Worm (Caenorhabditis elegans) whole organism, mixed stage, embryonic: ENCODE measurements around the gene nars-2.

Source experiments
- M03D4.4 ChIP-seq: sonication (generic microtip); optimal IDR thresholded peaks from 2 replicates; lab custom pipeline; 2017; ENCODE audit warnings: mild to moderate bottlenecking, missing genetic modification characterization, missing compliant biosample characterization
- bed-3 ChIP-seq: fragments of 200-800 bp; sonication (Bioruptor generic); optimal IDR thresholded peaks from 3 replicates; lab custom pipeline; 2018; ENCODE audit warnings: mild to moderate bottlenecking, missing genetic modification characterization, moderate library complexity, missing compliant biosample characterization
- blmp-1 ChIP-seq: fragments of 150-350 bp; optimal IDR thresholded peaks from 2 replicates; lab custom pipeline; 2014; ENCODE audit warnings: missing biosample characterization, missing genetic modification characterization
- ceh-39 ChIP-seq: fragments of 150-350 bp; optimal IDR thresholded peaks from 2 replicates; lab custom pipeline; 2014; ENCODE audit warnings: missing biosample characterization, missing genetic modification characterization
- ceh-43 ChIP-seq: fragments of 200-800 bp; sonication (Bioruptor generic); optimal IDR thresholded peaks from 2 replicates; lab custom pipeline; 2018; ENCODE audit warnings: mild to moderate bottlenecking, missing genetic modification characterization, moderate library complexity, missing compliant biosample characterization
- ceh-83 ChIP-seq: fragments of 200-800 bp; sonication (Bioruptor generic); optimal IDR thresholded peaks from 2 replicates; lab custom pipeline; 2018; ENCODE audit warnings: mild to moderate bottlenecking, missing genetic modification characterization, missing compliant biosample characterization
- ces-1 ChIP-seq: fragments of 150-350 bp; optimal IDR thresholded peaks from 2 replicates; lab custom pipeline; 2014; ENCODE audit warnings: missing biosample characterization, missing genetic modification reagents, missing genetic modification characterization
- cnd-1 ChIP-seq: fragments of 200-800 bp; sonication (Bioruptor generic); optimal IDR thresholded peaks from 2 replicates; lab custom pipeline; 2018; ENCODE audit warnings: mild to moderate bottlenecking, missing genetic modification characterization, missing compliant biosample characterization
- drap-1 ChIP-seq: fragments of 200-800 bp; sonication (Bioruptor generic); optimal IDR thresholded peaks from 3 replicates; lab custom pipeline; 2018; ENCODE audit warnings: mild to moderate bottlenecking, missing genetic modification characterization, missing compliant biosample characterization
- elt-1 ChIP-seq: sonication (generic microtip); optimal IDR thresholded peaks from 2 replicates; lab custom pipeline; 2017; ENCODE audit warnings: missing genetic modification characterization, mild to moderate bottlenecking, missing compliant biosample characterization, antibody characterized with exemption, moderate library complexity, borderline replicate concordance; ENCODE audit not compliant: insufficient read depth
- elt-3 ChIP-seq: fragments of 150-350 bp; optimal IDR thresholded peaks from 2 replicates; lab custom pipeline; 2014; ENCODE audit warnings: missing biosample characterization, missing genetic modification characterization
- flh-1 ChIP-seq: fragments of 200-800 bp; sonication (Bioruptor generic); optimal IDR thresholded peaks from 2 replicates; lab custom pipeline; 2018; ENCODE audit warnings: mild to moderate bottlenecking, missing genetic modification characterization, moderate library complexity, missing compliant biosample characterization
- ham-2 ChIP-seq: fragments of 200-800 bp; sonication (Bioruptor generic); optimal IDR thresholded peaks from 2 replicates; lab custom pipeline; 2018; ENCODE audit warnings: mild to moderate bottlenecking, missing genetic modification characterization, missing compliant biosample characterization
- hlh-1 ChIP-seq: fragments of 150-350 bp; optimal IDR thresholded peaks from 2 replicates; lab custom pipeline; 2014; ENCODE audit warnings: missing biosample characterization, missing genetic modification reagents, missing genetic modification characterization
- lin-13 ChIP-seq: fragments of 150-350 bp; optimal IDR thresholded peaks from 2 replicates; lab custom pipeline; 2014; ENCODE audit warnings: missing biosample characterization, missing genetic modification characterization
- lsy-2 ChIP-seq: fragments of 150-350 bp; optimal IDR thresholded peaks from 2 replicates; lab custom pipeline; 2014; ENCODE audit warnings: missing biosample characterization, missing genetic modification characterization
- mab-5 ChIP-seq: fragments of 150-350 bp; optimal IDR thresholded peaks from 2 replicates; lab custom pipeline; 2014; ENCODE audit warnings: missing biosample characterization, missing genetic modification characterization
- mep-1 ChIP-seq: fragments of 150-350 bp; optimal IDR thresholded peaks from 2 replicates; lab custom pipeline; 2017; ENCODE audit warnings: missing biosample characterization, missing genetic modification reagents, missing genetic modification characterization, inconsistent platforms
- mls-2 ChIP-seq: sonication (generic microtip); optimal IDR thresholded peaks from 2 replicates; lab custom pipeline; 2016; ENCODE audit warnings: mild to moderate bottlenecking, missing genetic modification characterization, moderate library complexity, missing compliant biosample characterization
- nhr-12 ChIP-seq: fragments of 150-350 bp; optimal IDR thresholded peaks from 2 replicates; lab custom pipeline; 2014; ENCODE audit warnings: missing biosample characterization, missing genetic modification characterization
- nhr-2 ChIP-seq: fragments of 150-350 bp; optimal IDR thresholded peaks from 2 replicates; lab custom pipeline; 2014; ENCODE audit warnings: missing biosample characterization, missing genetic modification characterization
- nhr-28 ChIP-seq: fragments of 150-350 bp; optimal IDR thresholded peaks from 2 replicates; lab custom pipeline; 2014; ENCODE audit warnings: missing biosample characterization, missing genetic modification characterization
- nhr-76 ChIP-seq: sonication (generic microtip); optimal IDR thresholded peaks from 2 replicates; lab custom pipeline; 2017; ENCODE audit warnings: missing biosample characterization, missing genetic modification characterization
- pha-4 ChIP-seq: fragments of 150-350 bp; optimal IDR thresholded peaks from 2 replicates; lab custom pipeline; 2018; ENCODE audit warnings: missing biosample characterization, missing genetic modification reagents, missing genetic modification characterization
- sem-2 ChIP-seq: fragments of 200-800 bp; sonication (Bioruptor generic); optimal IDR thresholded peaks from 2 replicates; lab custom pipeline; 2018; ENCODE audit warnings: mild to moderate bottlenecking, missing genetic modification characterization, missing compliant biosample characterization
- snpc-4 ChIP-seq: fragments of 150-350 bp; optimal IDR thresholded peaks from 2 replicates; lab custom pipeline; 2014; ENCODE audit warnings: missing biosample characterization, missing genetic modification characterization
- sptf-1 ChIP-seq: sonication (generic microtip); optimal IDR thresholded peaks from 2 replicates; lab custom pipeline; 2017; ENCODE audit warnings: mild to moderate bottlenecking, missing genetic modification characterization, moderate library complexity, missing compliant biosample characterization
- tbx-8 ChIP-seq: fragments of 200-800 bp; sonication (Bioruptor generic); optimal IDR thresholded peaks from 2 replicates; lab custom pipeline; 2018; ENCODE audit warnings: mild to moderate bottlenecking, missing genetic modification characterization, moderate library complexity, missing compliant biosample characterization
- unc-120 ChIP-seq: sonication (generic microtip); optimal IDR thresholded peaks from 2 replicates; lab custom pipeline; 2017; ENCODE audit warnings: missing genetic modification characterization, missing compliant biosample characterization; ENCODE audit not compliant: poor library complexity, severe bottlenecking
- unc-62 ChIP-seq: fragments of 150-350 bp; optimal IDR thresholded peaks from 2 replicates; lab custom pipeline; 2014; ENCODE audit warnings: missing biosample characterization, missing genetic modification reagents, missing genetic modification characterization
- zip-8 ChIP-seq: fragments of 150-350 bp; optimal IDR thresholded peaks from 2 replicates; lab custom pipeline; 2014; ENCODE audit warnings: missing biosample characterization, missing genetic modification characterization
- ztf-11 ChIP-seq: fragments of 150-350 bp; optimal IDR thresholded peaks from 2 replicates; lab custom pipeline; 2014; ENCODE audit warnings: missing biosample characterization, missing genetic modification characterization

Gene nars-2

ce11 chrIII:11534624-11535079, 34.1 kb upstream of the nars-2 start, which contains the start of gene nrps-1:
TSS of gene nrps-1 (plus strand) at chrIII:11534674.
- no peak for TF ChIP-seq ham-2 (GFP tag; lab: Kevin White, UChicago)
- TF ChIP-seq lsy-2 (tag; lab: Kevin White, UChicago): no peak
- TF ChIP-seq nhr-76 (tag; lab: Kevin White, UChicago): no peak
- TF ChIP-seq drap-1: no peak
- TF ChIP-seq mep-1: no peak
- TF ChIP-seq ztf-11: no peak
- no peak for TF ChIP-seq hlh-1 (tag; lab: Kevin White, UChicago)
- TF ChIP-seq cnd-1: no peak
- no peak for TF ChIP-seq zip-8 (tag; lab: Kevin White, UChicago)
- TF ChIP-seq pha-4 (tag; lab: Kevin White, UChicago): no peak
- no peak for TF ChIP-seq unc-120 (tag; lab: Kevin White, UChicago)
- no peak for TF ChIP-seq mab-5 (tag; lab: Kevin White, UChicago)
- TF ChIP-seq elt-1 (tag; lab: Kevin White, UChicago): no peak
- no peak for TF ChIP-seq M03D4.4 (tag; lab: Kevin White, UChicago)
- TF ChIP-seq sem-2 (GFP tag; lab: Kevin White, UChicago): no peak
- TF ChIP-seq mls-2 (tag; lab: Kevin White, UChicago): no peak
- no peak for TF ChIP-seq tbx-8 (GFP tag; lab: Kevin White, UChicago)
- TF ChIP-seq ces-1 (GFP tag; lab: Kevin White, UChicago): no peak
- no peak for TF ChIP-seq lin-13 (tag; lab: Kevin White, UChicago)
- TF ChIP-seq bed-3 (GFP tag; lab: Kevin White, UChicago): no peak

DNA sequence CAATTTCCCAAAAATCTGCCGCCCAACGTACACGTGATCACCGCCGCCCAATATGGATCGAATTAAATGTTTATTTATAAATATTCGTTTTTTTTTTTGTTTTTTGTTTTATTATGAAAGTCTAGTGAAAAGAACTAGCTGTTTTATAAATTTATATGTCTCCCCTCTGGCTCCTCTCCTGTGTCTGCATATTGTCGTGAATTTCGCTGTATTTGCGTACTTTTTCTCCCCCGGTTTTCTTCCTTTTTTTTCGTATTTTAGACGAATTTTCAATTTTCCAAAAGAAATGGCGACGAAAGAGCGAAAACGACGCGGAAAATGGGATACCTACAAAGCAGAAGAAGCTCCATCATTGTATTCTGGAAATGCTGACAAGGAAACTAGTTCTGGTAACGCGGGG, 25.8 kb upstream of the nars-2 start, which contains the start of gene xpb-1:
xpb-1 (plus strand) TSS at position 262 of the 400 bp plus-strand sequence.
- no peak for TF ChIP-seq flh-1 (GFP tag; lab: Kevin White, UChicago)
- TF ChIP-seq sem-2 (GFP tag; lab: Kevin White, UChicago): no peak
- no peak for TF ChIP-seq cnd-1
- no peak for TF ChIP-seq nhr-12 (tag; lab: Kevin White, UChicago)
- no peak for TF ChIP-seq M03D4.4 (tag; lab: Kevin White, UChicago)
- no peak for TF ChIP-seq nhr-2 (tag; lab: Kevin White, UChicago)
- no peak for TF ChIP-seq sptf-1 (tag; lab: Kevin White, UChicago)
- no peak for TF ChIP-seq unc-120 (tag; lab: Kevin White, UChicago)
- no peak for TF ChIP-seq elt-3
- no peak for TF ChIP-seq mab-5 (tag; lab: Kevin White, UChicago)
- TF ChIP-seq hlh-1 (tag; lab: Kevin White, UChicago): no peak
- no peak for TF ChIP-seq elt-1 (tag; lab: Kevin White, UChicago)
- TF ChIP-seq zip-8 (tag; lab: Kevin White, UChicago): no peak
- no peak for TF ChIP-seq mep-1
- no peak for TF ChIP-seq nhr-76 (tag; lab: Kevin White, UChicago)
- no peak for TF ChIP-seq tbx-8 (GFP tag; lab: Kevin White, UChicago)
- TF ChIP-seq snpc-4: no peak

- TF ChIP-seq sptf-1 (tag; lab: Kevin White, UChicago) (no peak), ceh-83 (GFP tag; lab: Kevin White, UChicago) (no peak), cnd-1 (no peak), lsy-2 (tag; lab: Kevin White, UChicago) (no peak), lin-13 (tag; lab: Kevin White, UChicago) (no peak), drap-1 (no peak), unc-62 (GFP tag; lab: Kevin White, UChicago) (no peak), nhr-12 (tag; lab: Kevin White, UChicago) (no peak), flh-1 (GFP tag; lab: Kevin White, UChicago) (no peak), M03D4.4 (tag; lab: Kevin White, UChicago) (no peak), bed-3 (GFP tag; lab: Kevin White, UChicago) (no peak), pha-4 (tag; lab: Kevin White, UChicago) (no peak)
Measured at ce11 chrIII:11524073-11524472, 23.5 kb upstream of the nars-2 start.

ce11 chrIII:11523504-11524025, 23.0 kb upstream of the nars-2 start, which contains the start of the genes Y66D12A.16 and such-1:
TSS of gene Y66D12A.16 (plus strand) at chrIII:11523554.
TSS of gene such-1 (minus strand) at chrIII:11523759.
- TF ChIP-seq elt-3 (no peak), nhr-2 (tag; lab: Kevin White, UChicago) (no peak), blmp-1 (tag; lab: Kevin White, UChicago) (no peak), nhr-28 (tag; lab: Kevin White, UChicago) (no peak), unc-120 (tag; lab: Kevin White, UChicago) (no peak), sptf-1 (tag; lab: Kevin White, UChicago) (no peak), ceh-39 (tag; lab: Kevin White, UChicago) (no peak), nhr-12 (tag; lab: Kevin White, UChicago) (no peak), drap-1 (no peak), M03D4.4 (tag; lab: Kevin White, UChicago) (no peak), ztf-11 (no peak), lin-13 (tag; lab: Kevin White, UChicago) (no peak), ceh-43 (GFP tag; lab: Kevin White, UChicago) (no peak), pha-4 (tag; lab: Kevin White, UChicago) (no peak), unc-62 (GFP tag; lab: Kevin White, UChicago) (no peak), mab-5 (tag; lab: Kevin White, UChicago) (no peak), sem-2 (GFP tag; lab: Kevin White, UChicago) (no peak)
